Worm (Caenorhabditis elegans) whole organism, L1 larva: ENCODE data around the gene srbc-14.

Experiments used
- blmp-1 ChIP-seq: fragments of 150-350 bp; optimal IDR thresholded peaks from 2 replicates; lab custom pipeline; 2014; ENCODE audit warnings: missing biosample characterization, missing genetic modification characterization
- jun-1 ChIP-seq: fragments of 150-350 bp; optimal IDR thresholded peaks from 2 replicates; lab custom pipeline; 2014; ENCODE audit warnings: missing biosample characterization, missing genetic modification reagents, missing genetic modification characterization
- nhr-77 ChIP-seq: fragments of 150-350 bp; optimal IDR thresholded peaks from 2 replicates; lab custom pipeline; 2014; ENCODE audit warnings: missing biosample characterization, missing genetic modification characterization
- pqm-1 ChIP-seq: sonication (generic microtip); optimal IDR thresholded peaks from 3 replicates; lab custom pipeline; 2017; ENCODE audit warnings: missing biosample characterization, missing genetic modification characterization

- TF ChIP-seq pqm-1 (tag; lab: Kevin White, UChicago) (no peak), blmp-1 (tag; lab: Kevin White, UChicago) (no peak), jun-1 (tag; lab: Kevin White, UChicago) (no peak), nhr-77 (tag; lab: Kevin White, UChicago) (no peak)
Observed at ce11 chrV:17021361-17021760, 50.1 kb downstream of the srbc-14 start, which contains the start of gene F49H6.12.
